Worm (Caenorhabditis elegans) whole organism, late embryonic: ENCODE data around the gene F53F4.18.

Experiments
- ahr-1 ChIP-seq: sonication (generic microtip); optimal IDR thresholded peaks from 2 replicates; lab custom pipeline; 2016; ENCODE audit warnings: missing genetic modification characterization, missing compliant biosample characterization
- ceh-30 ChIP-seq: fragments of 150-350 bp; optimal IDR thresholded peaks from 2 replicates; lab custom pipeline; 2014; ENCODE audit warnings: missing biosample characterization, missing genetic modification characterization
- tbx-7 ChIP-seq: sonication (generic microtip); optimal IDR thresholded peaks from 2 replicates; lab custom pipeline; 2016; ENCODE audit warnings: missing genotype, missing genetic modification characterization, missing compliant biosample characterization

- TF ChIP-seq tbx-7, result no peak
- no peak for TF ChIP-seq ceh-30
- TF ChIP-seq ahr-1 (tag; lab: Kevin White, UChicago), result no peak
Observed at ce11 chrV:13598370-13598769, 8.4 kb downstream of the F53F4.18 start.
